Worm (Caenorhabditis elegans) whole organism, L3 larva: Measurements from ENCODE around the gene math-20.

Experiments
- fkh-10 ChIP-seq: sonication (generic microtip); optimal IDR thresholded peaks from 2 replicates; lab custom pipeline; 2017; ENCODE audit warnings: missing biosample characterization, missing genetic modification reagents, missing genetic modification characterization
- lin-39 ChIP-seq: fragments of 150-350 bp; optimal IDR thresholded peaks from 2 replicates; lab custom pipeline; 2018; ENCODE audit warnings: missing biosample characterization, missing genetic modification reagents, missing genetic modification characterization
- nhr-25 ChIP-seq: sonication (generic microtip); optimal IDR thresholded peaks from 2 replicates; lab custom pipeline; 2017; ENCODE audit warnings: missing biosample characterization, missing genetic modification characterization
- pqm-1 ChIP-seq: fragments of 150-350 bp; optimal IDR thresholded peaks from 2 replicates; lab custom pipeline; 2017; ENCODE audit warnings: missing biosample characterization, missing genetic modification characterization, inconsistent platforms
- unc-62 ChIP-seq: fragments of 150-350 bp; sonication (generic microtip); optimal IDR thresholded peaks from 4 replicates; lab custom pipeline; 2014; ENCODE audit warnings: missing biosample characterization, missing genetic modification reagents, missing genetic modification characterization

DNA sequence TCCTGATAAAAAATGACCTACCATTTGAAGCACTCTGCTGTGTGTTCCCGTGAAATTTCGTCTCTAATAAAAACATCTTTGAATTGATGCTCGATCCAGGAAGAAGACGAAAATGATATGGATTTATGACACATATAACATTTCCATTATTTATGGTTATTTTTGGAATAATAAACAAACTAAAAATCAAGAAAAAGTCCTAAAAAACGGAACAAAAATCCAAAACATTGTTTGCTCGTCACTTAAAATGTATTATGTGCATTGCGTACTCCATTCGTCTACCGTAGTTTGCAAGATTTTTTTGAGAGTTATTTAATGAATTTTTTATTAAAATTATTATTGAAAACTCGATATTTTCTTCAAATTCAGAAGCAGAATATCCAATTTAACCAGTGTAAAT is 46.1 kb downstream of the math-20 start, which contains the start of gene bath-20:
- TF ChIP-seq nhr-25 (tag; lab: Kevin White, UChicago) (no peak), lin-39 (no peak), unc-62 (GFP tag; lab: Kevin White, UChicago) (no peak), pqm-1 (tag; lab: Kevin White, UChicago) (no peak), fkh-10 (GFP tag; lab: Kevin White, UChicago) (no peak)
